Worm (Caenorhabditis elegans): ENCODE results near the gene nhr-34.

DNA sequence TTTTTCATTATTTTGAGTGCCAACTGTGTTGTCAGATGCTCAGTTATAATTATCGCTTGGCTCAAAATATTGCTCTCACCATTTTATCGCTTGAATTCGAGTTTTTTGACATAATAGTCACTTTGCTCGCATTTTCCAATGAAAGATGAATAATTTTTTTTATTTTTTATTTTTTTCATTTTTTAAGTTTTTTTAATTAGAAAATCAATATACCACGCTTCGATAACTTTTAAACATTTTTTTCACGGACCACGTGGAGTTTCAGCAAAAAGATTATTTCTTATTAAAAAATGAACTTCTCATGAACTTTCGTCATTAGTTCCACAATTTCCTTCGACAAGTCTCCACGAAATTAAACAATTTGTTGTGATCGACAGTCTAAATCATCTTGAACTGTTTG, 60.8 kb downstream of the nhr-34 start, which contains the start of gene elt-1:
- TF ChIP-seq him-1 (tag; optimal IDR thresholded peaks at IDR 0.05) (no peak), dao-5 (tag; optimal IDR thresholded peaks at IDR 0.05) (no peak), W03F9.2 (tag; optimal IDR thresholded peaks at IDR 0.05) (no peak)
